Worm (Caenorhabditis elegans) whole organism, L2 larva: ENCODE measurements around the gene D1046.18.

Experiments used
- ama-1 ChIP-seq: fragments of 150-350 bp; optimal IDR thresholded peaks from 2 replicates; lab custom pipeline; 2018; ENCODE audit warnings: inconsistent platforms
- lin-13 ChIP-seq: fragments of 150-350 bp; optimal IDR thresholded peaks from 2 replicates; lab custom pipeline; 2014; ENCODE audit warnings: missing biosample characterization, missing genetic modification reagents, missing genetic modification characterization
- lin-39 ChIP-seq: fragments of 150-350 bp; optimal IDR thresholded peaks from 2 replicates; lab custom pipeline; 2014; ENCODE audit warnings: missing biosample characterization, missing genetic modification reagents, missing genetic modification characterization
- nhr-11 ChIP-seq: fragments of 150-350 bp; optimal IDR thresholded peaks from 2 replicates; lab custom pipeline; 2014; ENCODE audit warnings: missing biosample characterization, missing genetic modification characterization

ce11 chrIV:8906164-8906563 lies 23.9 kb upstream of the D1046.18 start, which contains the start of gene C27B7.6:
- no peak for TF ChIP-seq lin-39 (tag; lab: Kevin White, UChicago)
- TF ChIP-seq ama-1 (lab: Kevin White, UChicago), result no peak
- TF ChIP-seq lin-13 (GFP tag; lab: Kevin White, UChicago), result no peak
- TF ChIP-seq nhr-11, result no peak
